Worm (Caenorhabditis elegans): ENCODE data around the gene C33F10.12.

C33F10.12 gene

DNA sequence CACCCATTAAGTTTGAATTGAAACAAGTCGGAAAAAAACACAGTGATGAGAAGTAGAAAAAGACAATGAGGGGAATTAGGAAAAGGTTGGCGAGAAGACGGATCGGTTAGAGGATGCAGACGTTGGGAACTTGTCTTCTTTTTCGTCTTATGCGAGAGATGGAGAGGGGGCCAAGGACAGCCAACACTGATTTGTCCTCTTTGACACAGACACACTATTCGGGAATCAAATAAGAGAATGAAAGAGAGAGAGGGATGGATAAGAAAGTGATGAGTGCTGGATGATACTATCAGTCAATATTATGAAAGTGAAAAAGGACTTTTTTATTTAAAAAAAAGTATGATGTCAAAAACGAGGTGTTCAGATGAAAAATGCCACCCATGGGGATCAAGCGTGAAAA lies 15.8 kb downstream of the C33F10.12 start, which contains the start of gene lact-5:
Gene lact-5 (minus strand): TSS at position 1 of the 400 bp plus-strand sequence.
- no peak for TF ChIP-seq ceh-6 (GFP tag; optimal IDR thresholded peaks at IDR 0.05)
- TF ChIP-seq elt-2 (tag; optimal IDR thresholded peaks at IDR 0.05) = peak; percentile 15

DNA sequence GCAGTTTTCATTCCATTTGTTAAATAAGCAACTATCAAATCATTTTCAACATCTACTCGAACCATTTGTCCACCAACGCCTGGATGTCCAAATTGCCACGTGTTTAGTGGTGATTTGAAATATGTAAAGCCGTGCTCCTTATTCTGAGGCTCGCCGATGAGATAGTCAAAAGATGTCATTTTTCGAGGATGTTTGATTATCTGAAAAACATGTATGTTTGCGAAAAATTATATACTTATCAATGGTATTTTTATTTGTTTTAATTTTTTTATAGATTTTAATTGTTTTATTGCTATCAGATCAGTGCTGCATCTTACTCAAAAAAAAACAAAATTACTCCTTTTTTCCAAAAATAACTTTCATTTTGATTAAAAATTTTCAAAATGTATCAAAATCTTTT lies 18.8 kb downstream of the C33F10.12 start:
- TF ChIP-seq ceh-18 (tag; optimal IDR thresholded peaks at IDR 0.05) = no peak
- no peak for TF ChIP-seq ceh-22 (tag; optimal IDR thresholded peaks at IDR 0.05)
- no peak for TF ChIP-seq fkh-10 (GFP tag; optimal IDR thresholded peaks at IDR 0.05)
- TF ChIP-seq pqm-1 (tag; optimal IDR thresholded peaks at IDR 0.05) = no peak
- no peak for TF ChIP-seq elt-4 (tag; optimal IDR thresholded peaks at IDR 0.05)
- TF ChIP-seq zip-5 (tag; optimal IDR thresholded peaks at IDR 0.05) = no peak
- TF ChIP-seq pha-2 (tag; optimal IDR thresholded peaks at IDR 0.05) = no peak
- no peak for TF ChIP-seq pros-1 (tag; optimal IDR thresholded peaks at IDR 0.05)
- no peak for TF ChIP-seq tbx-2 (tag; optimal IDR thresholded peaks at IDR 0.05)
- TF ChIP-seq ahr-1 (tag; optimal IDR thresholded peaks at IDR 0.05) = no peak
- no peak for TF ChIP-seq ceh-24 (tag; optimal IDR thresholded peaks at IDR 0.05)
- TF ChIP-seq ceh-34 (tag; optimal IDR thresholded peaks at IDR 0.05) = no peak
- TF ChIP-seq ceh-45 (GFP tag; IDR thresholded peaks at IDR 0.05) = no peak

DNA sequence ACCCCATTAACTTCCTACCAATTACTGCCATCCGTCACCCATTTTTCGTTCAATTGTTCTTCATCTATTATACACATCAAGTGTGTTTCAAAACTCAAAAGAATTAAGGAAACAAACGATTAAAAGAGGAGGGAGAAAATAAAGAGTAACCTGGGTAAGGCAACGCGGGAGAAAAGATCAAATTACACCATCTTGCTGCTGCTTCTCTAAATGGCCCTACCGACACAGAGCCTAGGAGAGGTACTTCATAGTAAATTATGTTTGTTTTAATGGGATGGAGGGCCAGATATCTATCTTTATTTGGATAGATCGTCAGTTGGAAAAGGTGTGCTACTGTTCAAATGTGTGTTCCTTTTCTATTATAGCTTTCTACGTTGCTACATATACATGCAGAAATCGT lies 22.2 kb downstream of the C33F10.12 start:
- TF ChIP-seq ref-2 (tag; optimal IDR thresholded peaks at IDR 0.05) = no peak
- TF ChIP-seq fkh-10 (GFP tag; optimal IDR thresholded peaks at IDR 0.05) = no peak
- TF ChIP-seq ceh-18 (tag; optimal IDR thresholded peaks at IDR 0.05) = no peak
- TF ChIP-seq ceh-34 (tag; optimal IDR thresholded peaks at IDR 0.05) = peak; percentile 94

DNA sequence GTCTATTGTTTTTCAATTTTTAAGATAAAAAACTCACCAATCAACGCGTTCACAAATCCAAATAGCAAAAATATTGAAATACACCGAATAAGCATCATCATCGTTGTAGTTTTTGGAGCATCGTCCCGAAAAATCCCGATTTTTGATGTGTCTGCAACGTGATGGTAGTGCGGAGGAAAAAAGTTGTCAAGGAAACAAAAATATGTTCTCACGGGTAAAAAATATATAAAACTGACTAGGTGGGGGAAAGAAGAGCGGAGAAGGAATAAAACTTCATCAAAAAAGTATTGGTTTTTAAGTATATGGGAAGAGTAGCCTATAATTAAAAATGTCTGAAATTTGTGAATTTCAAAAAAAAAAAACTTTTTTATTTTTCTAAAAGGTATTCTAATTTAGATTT lies 25.6 kb downstream of the C33F10.12 start, which contains the start of gene rig-6:
Gene rig-6 (minus strand): TSS at position 101 of the 400 bp plus-strand sequence.
- TF ChIP-seq hlh-30 (tag; optimal IDR thresholded peaks at IDR 0.05; ENCODE audit: insufficient read depth) (no peak), unc-55 (GFP tag; optimal IDR thresholded peaks at IDR 0.05) (no peak), Y22D7AL.16 (tag; optimal IDR thresholded peaks at IDR 0.05) (no peak), ceh-18 (tag; optimal IDR thresholded peaks at IDR 0.05) (no peak), nhr-11 (tag; optimal IDR thresholded peaks at IDR 0.05) (no peak), hlh-15 (tag; optimal IDR thresholded peaks at IDR 0.05) (no peak), ceh-22 (tag; optimal IDR thresholded peaks at IDR 0.05) (no peak), elt-2 (tag; optimal IDR thresholded peaks at IDR 0.05) (no peak), pha-4 (tag; optimal IDR thresholded peaks at IDR 0.05) (no peak), ceh-34 (tag; optimal IDR thresholded peaks at IDR 0.05) (no peak), C08G9.2 (tag; optimal IDR thresholded peaks at IDR 0.05) (no peak), ref-2 (tag; optimal IDR thresholded peaks at IDR 0.05) (no peak), syd-9 (tag; optimal IDR thresholded peaks at IDR 0.05) (no peak), tbx-7 (tag; optimal IDR thresholded peaks at IDR 0.05) (no peak), T23F11.4 (GFP tag; optimal IDR thresholded peaks at IDR 0.05) (no peak), fkh-10 (GFP tag; optimal IDR thresholded peaks at IDR 0.05) (no peak)

DNA sequence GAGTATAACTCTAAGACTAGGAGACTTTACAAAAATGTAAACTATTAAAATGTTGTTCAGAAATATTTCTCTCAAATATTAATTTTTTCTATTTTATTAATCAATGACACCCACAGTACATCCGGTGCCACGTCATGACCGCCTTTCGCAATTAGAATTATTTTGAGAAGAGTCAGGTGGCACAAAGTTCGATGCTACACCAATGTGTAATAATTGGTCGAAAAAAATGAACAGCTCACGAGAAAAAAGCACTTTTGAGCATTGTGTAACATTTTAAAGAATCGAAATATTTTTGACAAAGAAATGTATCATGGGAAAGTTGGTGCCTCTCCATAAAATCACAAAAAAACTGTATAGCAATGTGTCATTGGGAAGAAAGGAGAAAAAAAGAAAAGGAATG lies 30.8 kb downstream of the C33F10.12 start:
- no peak for TF ChIP-seq ceh-9 (tag; optimal IDR thresholded peaks at IDR 0.05)
- no peak for TF ChIP-seq ceh-45 (GFP tag; IDR thresholded peaks at IDR 0.05)
- no peak for TF ChIP-seq ceh-34 (tag; optimal IDR thresholded peaks at IDR 0.05)
- TF ChIP-seq C38D4.7 (GFP tag; optimal IDR thresholded peaks at IDR 0.05) = no peak
- TF ChIP-seq pqm-1 (tag; optimal IDR thresholded peaks at IDR 0.05) = no peak
- TF ChIP-seq unc-42 (tag; optimal IDR thresholded peaks at IDR 0.05) = no peak
- TF ChIP-seq gmeb-2 (tag; optimal IDR thresholded peaks at IDR 0.05) = no peak
- TF ChIP-seq sox-4 (tag; optimal IDR thresholded peaks at IDR 0.05) = no peak
- no peak for TF ChIP-seq fkh-10 (GFP tag; optimal IDR thresholded peaks at IDR 0.05)
- no peak for TF ChIP-seq odd-2 (tag; optimal IDR thresholded peaks at IDR 0.05)
- no peak for TF ChIP-seq eyg-1 (tag; optimal IDR thresholded peaks at IDR 0.05)
